Worm (Caenorhabditis elegans) whole organism, L2 larva: ENCODE data around the gene iglr-2.

Source experiments
- nhr-77 ChIP-seq: fragments of 150-350 bp; optimal IDR thresholded peaks from 2 replicates; lab custom pipeline; 2014; ENCODE audit warnings: missing biosample characterization, missing genetic modification characterization
- skn-1 ChIP-seq: sonication (generic microtip); optimal IDR thresholded peaks from 2 replicates; lab custom pipeline; 2017; ENCODE audit warnings: missing biosample characterization, missing genetic modification characterization

ce11 chrIII:8380645-8381044, 49.5 kb upstream of the iglr-2 start, which contains the start of gene R05D3.12:
- TF ChIP-seq skn-1 (tag; lab: Kevin White, UChicago), result no peak
- no peak for TF ChIP-seq nhr-77 (tag; lab: Kevin White, UChicago)
